Worm (Caenorhabditis elegans): ENCODE results near the gene W06D11.5.

Gene W06D11.5

ce11 chrX:12333479-12333878 is 33.5 kb downstream of the W06D11.5 start, which contains the start of gene srd-47:
TSS of gene srd-47 (plus strand) at chrX:12333642.
- no peak for TF ChIP-seq eor-1 (tag; optimal IDR thresholded peaks at IDR 0.05)
- TF ChIP-seq elt-1 (tag; optimal IDR thresholded peaks at IDR 0.05): no peak
- TF ChIP-seq fos-1 (tag; optimal IDR thresholded peaks at IDR 0.05): no peak
- TF ChIP-seq nhr-76 (tag; optimal IDR thresholded peaks at IDR 0.05): no peak
- no peak for TF ChIP-seq nhr-77 (tag; optimal IDR thresholded peaks at IDR 0.05)
- TF ChIP-seq pqm-1 (tag; optimal IDR thresholded peaks at IDR 0.05): no peak
- TF ChIP-seq ceh-9 (tag; optimal IDR thresholded peaks at IDR 0.05): no peak
- no peak for TF ChIP-seq egl-27 (tag; optimal IDR thresholded peaks at IDR 0.05)
- no peak for TF ChIP-seq ceh-16 (tag; optimal IDR thresholded peaks at IDR 0.05)
- no peak for TF ChIP-seq zag-1 (tag; optimal IDR thresholded peaks at IDR 0.05)
- no peak for TF ChIP-seq nhr-12 (tag; optimal IDR thresholded peaks at IDR 0.05)
- no peak for TF ChIP-seq sea-2 (GFP tag; optimal IDR thresholded peaks at IDR 0.05)
- no peak for TF ChIP-seq unc-62 (GFP tag; optimal IDR thresholded peaks at IDR 0.05)
- TF ChIP-seq elt-2 (tag; optimal IDR thresholded peaks at IDR 0.05): no peak
- no peak for TF ChIP-seq snpc-4 (tag; optimal IDR thresholded peaks at IDR 0.05)

ce11 chrX:12335808-12336207 is 35.9 kb downstream of the W06D11.5 start, which contains the start of gene srd-48:
TSS of gene srd-48 (plus strand) at chrX:12336108.
- TF ChIP-seq egl-27 (tag; optimal IDR thresholded peaks at IDR 0.05) (no peak), nhr-23 (tag; optimal IDR thresholded peaks at IDR 0.05) (no peak), zag-1 (tag; optimal IDR thresholded peaks at IDR 0.05) (no peak), nhr-67 (tag; optimal IDR thresholded peaks at IDR 0.05) (no peak), hmg-11 (tag; optimal IDR thresholded peaks at IDR 0.05) (no peak), lin-15B (tag; optimal IDR thresholded peaks at IDR 0.05) (no peak), nhr-76 (tag; optimal IDR thresholded peaks at IDR 0.05) (no peak), jun-1 (tag; optimal IDR thresholded peaks at IDR 0.05) (no peak), nhr-11 (tag; optimal IDR thresholded peaks at IDR 0.05) (no peak), pqm-1 (tag; optimal IDR thresholded peaks at IDR 0.05) (no peak)

- TF ChIP-seq nhr-43 (tag; optimal IDR thresholded peaks at IDR 0.05; ENCODE audit: poor library complexity, severe bottlenecking) (peak; percentile 10), zag-1 (tag; optimal IDR thresholded peaks at IDR 0.05) (no peak)
These were observed 38.0 kb downstream of the W06D11.5 start, which contains the start of gene srd-44 for ce11 chrX:12337846-12338490. TSS of gene srd-44 (plus strand) at chrX:12338440.

- TF ChIP-seq fos-1 (tag; optimal IDR thresholded peaks at IDR 0.05) (no peak), nhr-237 (tag; optimal IDR thresholded peaks at IDR 0.05) (no peak)
These were observed 41.4 kb downstream of the W06D11.5 start, which contains the start of gene zig-2 for ce11 chrX:12341338-12341737. TSS of gene zig-2 (minus strand) at chrX:12341438.

ce11 chrX:12343279-12343678 is 43.3 kb downstream of the W06D11.5 start, which contains the start of the genes nspc-9 and nspc-10:
TSS of gene nspc-9 (minus strand) at chrX:12343379.
TSS of gene nspc-10 (plus strand) at chrX:12343609.
- TF ChIP-seq mdl-1 (tag; optimal IDR thresholded peaks at IDR 0.05) (no peak), elt-3 (tag; optimal IDR thresholded peaks at IDR 0.05) (no peak), jun-1 (tag; optimal IDR thresholded peaks at IDR 0.05) (no peak), elt-1 (tag; optimal IDR thresholded peaks at IDR 0.05) (no peak), nhr-67 (tag; optimal IDR thresholded peaks at IDR 0.05) (no peak), lin-15B (tag; optimal IDR thresholded peaks at IDR 0.05) (no peak), hmg-11 (tag; optimal IDR thresholded peaks at IDR 0.05) (no peak), elt-2 (tag; optimal IDR thresholded peaks at IDR 0.05) (no peak)

ce11 chrX:12346729-12347128 is 46.8 kb downstream of the W06D11.5 start, which contains the start of gene F42F12.11:
TSS of gene F42F12.11 (plus strand) at chrX:12347029.
- TF ChIP-seq lsy-12 (tag; optimal IDR thresholded peaks at IDR 0.05): no peak
- no peak for TF ChIP-seq fkh-2 (tag; optimal IDR thresholded peaks at IDR 0.05)
- TF ChIP-seq zag-1 (tag; optimal IDR thresholded peaks at IDR 0.05): no peak

ce11 chrX:12347822-12348221 is 47.9 kb downstream of the W06D11.5 start:
- TF ChIP-seq nhr-23 (tag; optimal IDR thresholded peaks at IDR 0.05): no peak
- no peak for TF ChIP-seq pqm-1 (tag; optimal IDR thresholded peaks at IDR 0.05)
- TF ChIP-seq nhr-25 (tag; optimal IDR thresholded peaks at IDR 0.05): no peak
- TF ChIP-seq lsy-12 (tag; optimal IDR thresholded peaks at IDR 0.05): no peak
- no peak for TF ChIP-seq fkh-10 (GFP tag; optimal IDR thresholded peaks at IDR 0.05)
- no peak for TF ChIP-seq ceh-28 (tag; optimal IDR thresholded peaks at IDR 0.05)
- peak; percentile 26 for TF ChIP-seq nfya-1 (tag; optimal IDR thresholded peaks at IDR 0.05; ENCODE audit: insufficient read depth)
- TF ChIP-seq mml-1 (tag; optimal IDR thresholded peaks at IDR 0.05): no peak
- no peak for TF ChIP-seq elt-1 (tag; optimal IDR thresholded peaks at IDR 0.05)
- no peak for TF ChIP-seq R02D3.7 (tag; optimal IDR thresholded peaks at IDR 0.05)
- TF ChIP-seq aly-2 (tag; optimal IDR thresholded peaks at IDR 0.05): no peak
- TF ChIP-seq unc-62 (GFP tag; optimal IDR thresholded peaks at IDR 0.05): no peak
- no peak for TF ChIP-seq nhr-12 (tag; optimal IDR thresholded peaks at IDR 0.05)
- TF ChIP-seq nhr-43 (tag; optimal IDR thresholded peaks at IDR 0.05; ENCODE audit: poor library complexity, severe bottlenecking): peak; percentile 36
- no peak for TF ChIP-seq eor-1 (tag; optimal IDR thresholded peaks at IDR 0.05)
- no peak for TF ChIP-seq ztf-4 (tag; optimal IDR thresholded peaks at IDR 0.05)
- TF ChIP-seq tbx-2 (tag; optimal IDR thresholded peaks at IDR 0.05): no peak
- no peak for TF ChIP-seq ZK546.5 (tag; optimal IDR thresholded peaks at IDR 0.05)
- TF ChIP-seq pha-4 (tag; optimal IDR thresholded peaks at IDR 0.05): no peak
- TF ChIP-seq egl-5 (tag; optimal IDR thresholded peaks at IDR 0.05): no peak

Measured in whole organism, L3 larva.